Worm (Caenorhabditis elegans) whole organism, L1 larva: ENCODE data around the gene msp-64.

Source experiments
- jun-1 ChIP-seq: fragments of 150-350 bp; optimal IDR thresholded peaks from 2 replicates; lab custom pipeline; 2014; ENCODE audit warnings: missing biosample characterization, missing genetic modification reagents, missing genetic modification characterization
- mdl-1 ChIP-seq, 2 experiments: fragments of 150-350 bp; optimal IDR thresholded peaks; 2 replicates each; lab custom pipeline; 2014 to 2017; ENCODE audit warnings: missing biosample characterization in 2 of 2, missing genetic modification characterization in 2 of 2, inconsistent platforms in 1 of 2

DNA sequence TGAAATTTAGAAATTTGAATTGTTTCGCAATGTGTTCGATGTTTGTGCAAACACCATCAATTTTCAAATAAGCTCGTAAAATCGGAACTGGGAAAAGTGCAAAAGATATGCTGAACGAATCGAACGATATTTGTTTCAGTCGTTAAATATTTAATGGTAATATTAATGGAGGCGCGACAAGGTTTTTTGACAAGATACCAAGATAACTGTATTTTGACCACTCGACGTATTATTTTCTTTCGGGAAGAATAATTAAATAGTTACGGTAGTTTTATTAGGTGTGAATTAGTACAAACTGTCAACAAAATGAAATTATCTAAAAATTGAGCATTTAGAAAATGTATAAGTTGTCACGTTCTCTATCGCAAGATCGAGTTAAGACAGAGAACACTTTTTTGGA, 5.8 kb downstream of the msp-64 start:
- no peak for TF ChIP-seq jun-1 (tag; lab: Kevin White, UChicago)
- no peak for TF ChIP-seq mdl-1 (tag; optimal IDR thresholded peaks at IDR 0.05; lab: Kevin White, UChicago)
